Fruit fly (Drosophila melanogaster) whole organism: ENCODE results near the gene CG43367.

Experiments used
- CG8478 ChIP-seq: fragments of >200 bp; optimal IDR thresholded peaks from 2 replicates; lab custom pipeline; 2018; ENCODE audit warnings: inconsistent platforms
- Dll ChIP-seq: fragments of >200 bp; optimal IDR thresholded peaks from 2 replicates; lab custom pipeline; 2017
- EcR ChIP-seq, 2 experiments: fragments of >200 bp; optimal IDR thresholded peaks; 2 replicates each; lab custom pipeline; 2017; ENCODE audit warnings: missing biosample characterization in 2 of 2, missing genetic modification characterization in 2 of 2, missing genetic modification reagents in 2 of 2
- pan ChIP-seq: fragments of >200 bp; optimal IDR thresholded peaks from 2 replicates; lab custom pipeline; 2017
- psq ChIP-seq: fragments of >200 bp; optimal IDR thresholded peaks from 2 replicates; lab custom pipeline; 2017
- usp ChIP-seq: fragments of >200 bp; optimal IDR thresholded peaks from 2 replicates; lab custom pipeline; 2017; ENCODE audit warnings: missing biosample characterization, missing genetic modification characterization, mixed read lengths

Gene CG43367

dm6 chr3L:4219291-4220228, 25.8 kb downstream of the CG43367 start:
- no peak for TF ChIP-seq pan (lab: Kevin White, UChicago)
- no peak for TF ChIP-seq Dll
- no peak for TF ChIP-seq psq (lab: Kevin White, UChicago)
- TF ChIP-seq usp (GFP tag; lab: Kevin White, UChicago): no peak
- no peak for TF ChIP-seq CG8478 (lab: Kevin White, UChicago)
- TF ChIP-seq EcR (GFP tag; optimal IDR thresholded peaks at IDR 0.05; lab: Kevin White, UChicago): no peak

- TF ChIP-seq usp (GFP tag; lab: Kevin White, UChicago) (no peak), CG8478 (lab: Kevin White, UChicago) (no peak), psq (lab: Kevin White, UChicago) (no peak), EcR (GFP tag; optimal IDR thresholded peaks at IDR 0.05; lab: Kevin White, UChicago) (no peak), pan (lab: Kevin White, UChicago) (no peak)
Observed at dm6 chr3L:4220679-4221078, 26.9 kb downstream of the CG43367 start.

- TF ChIP-seq CG8478 (lab: Kevin White, UChicago) (no peak), Dll (no peak), psq (lab: Kevin White, UChicago) (no peak), pan (lab: Kevin White, UChicago) (no peak), EcR (GFP tag; optimal IDR thresholded peaks at IDR 0.05; lab: Kevin White, UChicago) (no peak), usp (GFP tag; lab: Kevin White, UChicago) (no peak)
Observed at dm6 chr3L:4221226-4221770, 27.5 kb downstream of the CG43367 start.

- TF ChIP-seq usp (GFP tag; lab: Kevin White, UChicago) (no peak), CG8478 (lab: Kevin White, UChicago) (no peak), EcR (GFP tag; optimal IDR thresholded peaks at IDR 0.05; lab: Kevin White, UChicago) (no peak), psq (lab: Kevin White, UChicago) (no peak), Dll (no peak), pan (lab: Kevin White, UChicago) (no peak)
Observed at dm6 chr3L:4221792-4222191, 28.0 kb downstream of the CG43367 start.

- TF ChIP-seq EcR (GFP tag; optimal IDR thresholded peaks at IDR 0.05; lab: Kevin White, UChicago): no peak
- TF ChIP-seq pan (lab: Kevin White, UChicago): no peak
Observed at dm6 chr3L:4225647-4226470, 32.1 kb downstream of the CG43367 start.

- TF ChIP-seq CG8478 (lab: Kevin White, UChicago): peak; percentile 15
- TF ChIP-seq pan (lab: Kevin White, UChicago): no peak
- peak; percentile 70 for TF ChIP-seq Dll
Observed at dm6 chr3L:4227164-4227563, 33.4 kb downstream of the CG43367 start, which contains the start of gene CG46460. Gene CG46460, minus strand, starts transcription at chr3L:4227302.

dm6 chr3L:4228187-4228836, 34.5 kb downstream of the CG43367 start:
- TF ChIP-seq Dll: peak; percentile 5
- no peak for TF ChIP-seq EcR (GFP tag; optimal IDR thresholded peaks at IDR 0.05; lab: Kevin White, UChicago)
- TF ChIP-seq psq (lab: Kevin White, UChicago): no peak
- no peak for TF ChIP-seq CG8478 (lab: Kevin White, UChicago)
- no peak for TF ChIP-seq usp (GFP tag; lab: Kevin White, UChicago)

dm6 chr3L:4229365-4229967, 35.7 kb downstream of the CG43367 start:
- TF ChIP-seq CG8478 (lab: Kevin White, UChicago) (no peak), usp (GFP tag; lab: Kevin White, UChicago) (no peak), psq (lab: Kevin White, UChicago) (no peak)

- TF ChIP-seq usp (GFP tag; lab: Kevin White, UChicago) (no peak), CG8478 (lab: Kevin White, UChicago) (no peak), Dll (no peak), EcR (GFP tag; optimal IDR thresholded peaks at IDR 0.05; lab: Kevin White, UChicago) (no peak), psq (lab: Kevin White, UChicago) (no peak), pan (lab: Kevin White, UChicago) (no peak)
Observed at dm6 chr3L:4230357-4230901, 36.6 kb downstream of the CG43367 start.

- TF ChIP-seq pan (lab: Kevin White, UChicago): no peak
- TF ChIP-seq usp (GFP tag; lab: Kevin White, UChicago): no peak
- no peak for TF ChIP-seq CG8478 (lab: Kevin White, UChicago)
- no peak for TF ChIP-seq Dll
Observed at dm6 chr3L:4231401-4232014, 37.7 kb downstream of the CG43367 start.
